Fruit fly (Drosophila melanogaster) whole organism, embryonic: ENCODE data around the gene CG2120.
A peak's percentile ranks its signal among the peaks of the same experiment; 100 is the strongest.

ENCODE experiments used
- Abd-B ChIP-seq: fragments of 200-800 bp; sonication (Bioruptor generic); optimal IDR thresholded peaks from 2 replicates; lab custom pipeline; 2018; ENCODE audit warnings: missing biosample characterization, mild to moderate bottlenecking, missing genetic modification characterization, moderate library complexity
- CG10267 ChIP-seq: fragments of 200-800 bp; sonication (Bioruptor generic); optimal IDR thresholded peaks from 2 replicates; lab custom pipeline; 2018; ENCODE audit warnings: missing biosample characterization, mild to moderate bottlenecking, missing genetic modification characterization, moderate library complexity
- CG10321 ChIP-seq: fragments of 200-800 bp; sonication (Bioruptor generic); IDR thresholded peaks from 2 replicates; pipeline ENCODE4 v1.3.6; 2022; ENCODE audit warnings: missing biosample characterization, missing genetic modification characterization
- CG10462 ChIP-seq: fragments of 200-800 bp; sonication (Bioruptor generic); optimal IDR thresholded peaks from 2 replicates; lab custom pipeline; 2016; ENCODE audit warnings: missing biosample characterization, missing genetic modification characterization
- CG13894 ChIP-seq: fragments of 200-800 bp; sonication (Bioruptor generic); optimal IDR thresholded peaks from 3 replicates; lab custom pipeline; 2018; ENCODE audit warnings: missing biosample characterization, mild to moderate bottlenecking, missing genetic modification characterization, moderate library complexity
- CG14860 ChIP-seq: fragments of 200-800 bp; sonication (Bioruptor generic); IDR thresholded peaks from 3 replicates; pipeline ENCODE4 v1.3.6; 2022; ENCODE audit warnings: missing biosample characterization, missing genetic modification characterization; ENCODE audit not compliant: partially characterized antibody
- CG15269 ChIP-seq: fragments of 200-800 bp; sonication (Bioruptor generic); optimal IDR thresholded peaks from 2 replicates; lab custom pipeline; 2018; ENCODE audit warnings: missing biosample characterization, mild to moderate bottlenecking, missing genetic modification characterization, moderate library complexity
- CG1529 ChIP-seq: fragments of 200-800 bp; sonication (Bioruptor generic); optimal IDR thresholded peaks from 3 replicates; lab custom pipeline; 2018; ENCODE audit warnings: missing biosample characterization, missing genetic modification characterization
- CG16815 ChIP-seq: fragments of 200-800 bp; sonication (Bioruptor generic); optimal IDR thresholded peaks from 3 replicates; lab custom pipeline; 2017; ENCODE audit warnings: missing biosample characterization, mild to moderate bottlenecking, missing genetic modification characterization
- CG4328 ChIP-seq: fragments of 200-800 bp; sonication (Bioruptor generic); optimal IDR thresholded peaks from 3 replicates; lab custom pipeline; 2017; ENCODE audit warnings: missing biosample characterization, missing genetic modification reagents, missing genetic modification characterization
- CG6683 ChIP-seq: fragments of 200-800 bp; sonication (Bioruptor generic); optimal IDR thresholded peaks from 2 replicates; lab custom pipeline; 2017; ENCODE audit warnings: missing biosample characterization, mild to moderate bottlenecking, missing genetic modification characterization, missing genetic modification reagents
- CG6813 ChIP-seq: fragments of 200-800 bp; sonication (Bioruptor generic); optimal IDR thresholded peaks from 2 replicates; lab custom pipeline; 2017; ENCODE audit warnings: missing biosample characterization, missing genetic modification characterization, mild to moderate bottlenecking, moderate library complexity, missing genetic modification reagents
- CG8388 ChIP-seq: fragments of 200-800 bp; sonication (Bioruptor generic); optimal IDR thresholded peaks from 2 replicates; lab custom pipeline; 2019; ENCODE audit warnings: missing biosample characterization, mild to moderate bottlenecking, missing genetic modification characterization, moderate library complexity
- CG8478 ChIP-seq: fragments of >200 bp; optimal IDR thresholded peaks from 2 replicates; lab custom pipeline; 2018
- CG8924 ChIP-seq: fragments of 200-800 bp; optimal IDR thresholded peaks from 3 replicates; lab custom pipeline; 2019; ENCODE audit warnings: missing biosample characterization, mild to moderate bottlenecking, missing genetic modification characterization, moderate library complexity
- CG8944 ChIP-seq: fragments of 200-800 bp; sonication (Bioruptor generic); optimal IDR thresholded peaks from 3 replicates; lab custom pipeline; 2016; ENCODE audit warnings: missing biosample characterization, missing genetic modification characterization
- D ChIP-seq, 2 experiments: fragments of 200-800 bp in 1 of 2; fragments of >200 bp in 1 of 2; sonication (Bioruptor generic) in 1 of 2; optimal IDR thresholded peaks; 2 replicates in 1 of 2; 3 replicates in 1 of 2; lab custom pipeline; 2017; ENCODE audit warnings: mild to moderate bottlenecking in 1 of 2, missing biosample characterization in 1 of 2, missing genetic modification characterization in 1 of 2, missing genetic modification reagents in 1 of 2
- Dad ChIP-seq: fragments of 200-800 bp; sonication (Bioruptor generic); optimal IDR thresholded peaks from 3 replicates; lab custom pipeline; 2016; ENCODE audit warnings: missing biosample characterization, missing genetic modification characterization
- Dek ChIP-seq: fragments of 200-800 bp; sonication (Bioruptor generic); optimal IDR thresholded peaks from 3 replicates; lab custom pipeline; 2019; ENCODE audit warnings: missing biosample characterization, mild to moderate bottlenecking, missing genetic modification characterization, moderate library complexity
- Eip74EF ChIP-seq, 2 experiments: fragments of 200-800 bp in 1 of 2; fragments of >200 bp in 1 of 2; sonication (Bioruptor generic) in 1 of 2; optimal IDR thresholded peaks; 2 replicates each; lab custom pipeline; 2017 to 2019; ENCODE audit warnings: missing biosample characterization in 2 of 2, missing genetic modification characterization in 2 of 2, mild to moderate bottlenecking in 1 of 2, moderate library complexity in 1 of 2
- HLH3B ChIP-seq: fragments of 200-800 bp; sonication (Bioruptor generic); IDR thresholded peaks from 2 replicates; pipeline ENCODE4 v1.3.6; 2022; ENCODE audit warnings: missing biosample characterization, missing genetic modification characterization
- Hand ChIP-seq: fragments of 200-800 bp; sonication (Bioruptor generic); optimal IDR thresholded peaks from 2 replicates; lab custom pipeline; 2017; ENCODE audit warnings: mild to moderate bottlenecking, missing biosample characterization, missing genetic modification reagents, missing genetic modification characterization
- Kr ChIP-seq: fragments of 200-800 bp; sonication (Bioruptor generic); optimal IDR thresholded peaks from 2 replicates; lab custom pipeline; 2017; ENCODE audit warnings: missing biosample characterization, mild to moderate bottlenecking, missing genetic modification characterization
- Lpt ChIP-seq: fragments of >200 bp; optimal IDR thresholded peaks from 2 replicates; lab custom pipeline; 2018; ENCODE audit warnings: missing biosample characterization, missing genetic modification characterization
- Med ChIP-seq: fragments of 200-800 bp; sonication (Bioruptor generic); peaks from one replicate; lab custom pipeline; 2016; ENCODE audit warnings: missing biosample characterization, missing genetic modification characterization, mild to moderate bottlenecking, inconsistent platforms, moderate library complexity
- NC2α ChIP-seq: fragments of 200-800 bp; sonication (Bioruptor generic); optimal IDR thresholded peaks from 2 replicates; lab custom pipeline; 2016; ENCODE audit warnings: missing biosample characterization, missing genetic modification characterization
- Nf-YA ChIP-seq: fragments of 200-800 bp; sonication (Bioruptor generic); IDR thresholded peaks from 2 replicates; pipeline ENCODE4 v1.3.6; 2022; ENCODE audit warnings: missing biosample characterization, missing genetic modification characterization
- Nf-YB ChIP-seq: fragments of 200-800 bp; sonication (Bioruptor generic); optimal IDR thresholded peaks from 3 replicates; lab custom pipeline; 2019; ENCODE audit warnings: missing biosample characterization, mild to moderate bottlenecking, missing genetic modification characterization, moderate library complexity
- Sry-δ ChIP-seq: fragments of 200-800 bp; sonication (Bioruptor generic); optimal IDR thresholded peaks from 2 replicates; lab custom pipeline; 2016; ENCODE audit warnings: missing biosample characterization, missing genetic modification characterization
- Ssrp ChIP-seq: fragments of 200-800 bp; sonication (Bioruptor generic); optimal IDR thresholded peaks from 2 replicates; lab custom pipeline; 2018; ENCODE audit warnings: missing biosample characterization, mild to moderate bottlenecking, missing genetic modification characterization, moderate library complexity
- ac ChIP-seq: fragments of 200-800 bp; sonication (Bioruptor generic); optimal IDR thresholded peaks from 3 replicates; lab custom pipeline; 2017; ENCODE audit warnings: missing biosample characterization, mild to moderate bottlenecking, missing genetic modification characterization
- ci ChIP-seq: fragments of 200-800 bp; sonication (Bioruptor generic); IDR thresholded peaks from 3 replicates; pipeline ENCODE4 v1.3.6; 2022; ENCODE audit warnings: missing biosample characterization, missing genetic modification characterization
- danr ChIP-seq: fragments of 200-800 bp; sonication (Bioruptor generic); IDR thresholded peaks from 2 replicates; pipeline ENCODE4 v1.3.6; 2022; ENCODE audit warnings: missing biosample characterization, missing genetic modification characterization
- dmrt11E ChIP-seq: fragments of 200-800 bp; sonication (Bioruptor generic); optimal IDR thresholded peaks from 3 replicates; lab custom pipeline; 2018; ENCODE audit warnings: missing biosample characterization, mild to moderate bottlenecking, missing genetic modification characterization, moderate library complexity
- fd102C ChIP-seq: fragments of 200-800 bp; sonication (Bioruptor generic); optimal IDR thresholded peaks from 2 replicates; lab custom pipeline; 2018; ENCODE audit warnings: missing biosample characterization, mild to moderate bottlenecking, missing genetic modification characterization, moderate library complexity
- fu2 ChIP-seq: fragments of 200-800 bp; sonication (Bioruptor generic); optimal IDR thresholded peaks from 2 replicates; lab custom pipeline; 2016; ENCODE audit warnings: missing biosample characterization, missing genetic modification characterization
- gcm2 ChIP-seq: fragments of 200-800 bp; sonication (Bioruptor generic); optimal IDR thresholded peaks from 2 replicates; lab custom pipeline; 2016; ENCODE audit warnings: missing biosample characterization, missing genetic modification characterization
- gem ChIP-seq: fragments of 200-800 bp; sonication (Bioruptor generic); optimal IDR thresholded peaks from 2 replicates; lab custom pipeline; 2019; ENCODE audit warnings: missing biosample characterization, mild to moderate bottlenecking, missing genetic modification characterization, moderate library complexity
- gsb-n ChIP-seq: fragments of 200-800 bp; sonication (Bioruptor generic); optimal IDR thresholded peaks from 3 replicates; lab custom pipeline; 2018; ENCODE audit warnings: missing biosample characterization, mild to moderate bottlenecking, missing genetic modification characterization
- hbn ChIP-seq: fragments of 200-800 bp; sonication (Bioruptor generic); IDR thresholded peaks from 2 replicates; pipeline ENCODE4 v1.3.6; 2022; ENCODE audit warnings: missing biosample characterization, missing genetic modification characterization; ENCODE audit not compliant: partially characterized antibody
- ind ChIP-seq: fragments of 200-800 bp; sonication (Bioruptor generic); optimal IDR thresholded peaks from 3 replicates; lab custom pipeline; 2016; ENCODE audit warnings: missing biosample characterization, missing genetic modification characterization
- jing ChIP-seq: fragments of 200-800 bp; sonication (Bioruptor generic); optimal IDR thresholded peaks from 2 replicates; lab custom pipeline; 2018; ENCODE audit warnings: missing biosample characterization, mild to moderate bottlenecking, missing genetic modification characterization
- kni ChIP-seq: fragments of 200-800 bp; sonication (Bioruptor generic); optimal IDR thresholded peaks from 3 replicates; lab custom pipeline; 2017; ENCODE audit warnings: mild to moderate bottlenecking, missing biosample characterization, missing genetic modification reagents, missing genetic modification characterization
- lab ChIP-seq: fragments of 200-800 bp; sonication (Bioruptor generic); optimal IDR thresholded peaks from 3 replicates; lab custom pipeline; 2017; ENCODE audit warnings: missing biosample characterization, missing genetic modification characterization, mild to moderate bottlenecking, moderate library complexity, missing genetic modification reagents
- nerfin-2 ChIP-seq: fragments of 200-800 bp; sonication (Bioruptor generic); IDR thresholded peaks from 2 replicates; pipeline ENCODE4 v1.3.6; 2022; ENCODE audit warnings: missing biosample characterization, missing genetic modification characterization; ENCODE audit not compliant: partially characterized antibody
- psq ChIP-seq: fragments of 200-800 bp; sonication (Bioruptor generic); optimal IDR thresholded peaks from 2 replicates; lab custom pipeline; 2017; ENCODE audit warnings: missing biosample characterization, missing genetic modification characterization
- salm ChIP-seq: fragments of 200-800 bp; sonication (Bioruptor generic); optimal IDR thresholded peaks from 2 replicates; lab custom pipeline; 2018; ENCODE audit warnings: missing biosample characterization, mild to moderate bottlenecking, missing genetic modification characterization
- sens ChIP-seq: fragments of 200-800 bp; sonication (Bioruptor generic); peaks from one replicate; lab custom pipeline; 2016; ENCODE audit warnings: missing biosample characterization, missing genetic modification characterization
- sima ChIP-seq: fragments of 200-800 bp; sonication (Bioruptor generic); optimal IDR thresholded peaks from 2 replicates; lab custom pipeline; 2016; ENCODE audit warnings: missing biosample characterization, missing genetic modification characterization
- ttk ChIP-seq: fragments of 200-800 bp; sonication (Bioruptor generic); IDR thresholded peaks from 2 replicates; pipeline ENCODE4 v2.1.2; 2022; ENCODE audit warnings: missing biosample characterization, missing genetic modification characterization

The CG2120 gene

dm6 chrX:8143537-8143936 lies 7.9 kb downstream of the CG2120 start, which contains the start of gene CG17982 (continued):
- TF ChIP-seq Dad (GFP tag; lab: Kevin White, UChicago) (peak; percentile 81), Eip74EF (GFP tag; optimal IDR thresholded peaks at IDR 0.05; lab: Kevin White, UChicago) (peak in 1 of 2 experiments; percentile 71), fd102C (no peak), gsb-n (tag; lab: Kevin White, UChicago) (peak; percentile 75), CG6683 (GFP tag; lab: Kevin White, UChicago) (peak; percentile 32), nerfin-2 (GFP tag; lab: Robert Waterston, UW) (no peak), Med (GFP tag; lab: Kevin White, UChicago) (peak; percentile 98), Nf-YA (GFP tag; lab: Robert Waterston, UW) (peak; percentile 57; the same call in 1 of the 2 replicates), Kr (GFP tag; lab: Kevin White, UChicago) (no peak), Lpt (GFP tag; lab: Kevin White, UChicago) (no peak), CG10321 (GFP tag; lab: Robert Waterston, UW) (no peak), CG4328 (GFP tag; lab: Kevin White, UChicago) (peak; percentile 80), CG8478 (lab: Kevin White, UChicago) (no peak), jing (GFP tag; lab: Kevin White, UChicago) (no peak), Ssrp (tag; lab: Kevin White, UChicago) (peak; percentile 77), NC2α (GFP tag; lab: Kevin White, UChicago) (peak; percentile 72), CG8388 (GFP tag; lab: Kevin White, UChicago) (peak; percentile 79), CG15269 (peak; percentile 89), CG10462 (GFP tag; lab: Kevin White, UChicago) (peak; percentile 48), fu2 (peak; percentile 85), psq (GFP tag; lab: Kevin White, UChicago) (peak; percentile 94), CG14860 (GFP tag; lab: Robert Waterston, UW) (no peak), CG10267 (tag; lab: Kevin White, UChicago) (peak; percentile 80), Nf-YB (GFP tag; lab: Kevin White, UChicago) (peak; percentile 45), kni (GFP tag; lab: Kevin White, UChicago) (peak; percentile 75), Sry-δ (peak; percentile 48), CG13894 (peak; percentile 90), ci (GFP tag; lab: Robert Waterston, UW) (peak; percentile 90), dmrt11E (peak; percentile 80), CG16815 (GFP tag; lab: Kevin White, UChicago) (peak; percentile 47), Hand (GFP tag; lab: Kevin White, UChicago) (peak; percentile 59), gcm2 (GFP tag; lab: Kevin White, UChicago) (no peak), Abd-B (GFP tag; lab: Kevin White, UChicago) (peak; percentile 58), sima (GFP tag; lab: Kevin White, UChicago) (peak; percentile 33), gem (tag; lab: Kevin White, UChicago) (peak; percentile 92), CG6813 (GFP tag; lab: Kevin White, UChicago) (peak; percentile 75), ind (peak; percentile 84), CG8924 (peak; percentile 87), HLH3B (GFP tag; lab: Robert Waterston, UW) (peak; percentile 78), salm (peak; percentile 63), ttk (GFP tag; lab: Robert Waterston, UW) (peak; percentile 68), Dek (peak; percentile 79), danr (GFP tag; lab: Robert Waterston, UW) (no peak), lab (GFP tag; lab: Kevin White, UChicago) (peak; percentile 89), hbn (GFP tag; lab: Robert Waterston, UW) (peak; percentile 16; the same call in 1 of the 2 replicates), CG1529 (GFP tag; lab: Kevin White, UChicago) (peak; percentile 63), sens (peak; percentile 97), CG8944 (peak; percentile 77), D (optimal IDR thresholded peaks at IDR 0.05; lab: Kevin White, UChicago) (no peak), D (GFP tag; optimal IDR thresholded peaks at IDR 0.05; lab: Kevin White, UChicago) (peak; percentile 67), ac (GFP tag; lab: Kevin White, UChicago) (peak; percentile 5)
